Worm (Caenorhabditis elegans) whole organism, L4 larva: ENCODE data around the gene skpo-1.

Source experiments
- F26F4.8 ChIP-seq: fragments of 200-800 bp; sonication (Bioruptor generic); conservative IDR thresholded peaks from 2 replicates; pipeline ENCODE4 v1.3.6; 2022; ENCODE audit warnings: missing genetic modification characterization, missing compliant biosample characterization
- F49E8.2 ChIP-seq: sonication (generic microtip); optimal IDR thresholded peaks from 2 replicates; lab custom pipeline; 2016; ENCODE audit warnings: missing compliant biosample characterization, mild to moderate bottlenecking, missing genetic modification characterization, borderline replicate concordance
- T26A8.4 ChIP-seq: fragments of 200-800 bp; sonication (Bioruptor generic); IDR thresholded peaks from 2 replicates; pipeline ENCODE4 v1.3.6; 2022; ENCODE audit warnings: missing genetic modification characterization, missing compliant biosample characterization
- Y48G9A.11 ChIP-seq: fragments of 200-800 bp; sonication (Bioruptor generic); IDR thresholded peaks from 2 replicates; pipeline ENCODE4 v1.3.6; 2022; ENCODE audit warnings: missing genetic modification reagents, missing genetic modification characterization, missing compliant biosample characterization
- ama-1 ChIP-seq: fragments of 150-350 bp; optimal IDR thresholded peaks from 2 replicates; lab custom pipeline; 2014; ENCODE audit warnings: inconsistent platforms, mixed read lengths
- ceh-20 ChIP-seq: fragments of 200-800 bp; sonication (Bioruptor generic); IDR thresholded peaks from 2 replicates; pipeline ENCODE4 v1.3.6; 2022; ENCODE audit warnings: missing genetic modification reagents, missing genetic modification characterization, missing compliant biosample characterization
- ceh-28 ChIP-seq: fragments of 150-350 bp; optimal IDR thresholded peaks from 2 replicates; lab custom pipeline; 2014; ENCODE audit warnings: missing biosample characterization, missing genetic modification reagents, missing genetic modification characterization
- ces-1 ChIP-seq: fragments of 150-350 bp; sonication (generic microtip); optimal IDR thresholded peaks from 4 replicates; lab custom pipeline; 2014; ENCODE audit warnings: missing biosample characterization, missing genetic modification reagents, missing genetic modification characterization
- daf-8 ChIP-seq: fragments of 200-800 bp; sonication (Bioruptor generic); IDR thresholded peaks from 2 replicates; pipeline ENCODE4 v1.3.6; 2022; ENCODE audit warnings: missing genetic modification characterization, missing compliant biosample characterization
- dpl-1 ChIP-seq: fragments of 150-350 bp; optimal IDR thresholded peaks from 2 replicates; lab custom pipeline; 2014; ENCODE audit warnings: missing biosample characterization, missing genetic modification reagents, missing genetic modification characterization
- duxl-1 ChIP-seq: sonication (generic microtip); optimal IDR thresholded peaks from 2 replicates; lab custom pipeline; 2016; ENCODE audit warnings: mild to moderate bottlenecking, missing genetic modification characterization, moderate library complexity, missing compliant biosample characterization; ENCODE audit not compliant: poor library complexity
- dve-1 ChIP-seq: sonication (generic microtip); optimal IDR thresholded peaks from 2 replicates; lab custom pipeline; 2017; ENCODE audit warnings: antibody characterized with exemption, mild to moderate bottlenecking, missing genetic modification characterization, missing compliant biosample characterization; ENCODE audit not compliant: insufficient read depth
- egl-27 ChIP-seq: sonication (generic microtip); optimal IDR thresholded peaks from 3 replicates; lab custom pipeline; 2017; ENCODE audit warnings: missing biosample characterization, missing genetic modification reagents, missing genetic modification characterization
- fos-1 ChIP-seq: fragments of 150-350 bp; optimal IDR thresholded peaks from 2 replicates; lab custom pipeline; 2014; ENCODE audit warnings: missing biosample characterization, missing genetic modification characterization
- gei-8 ChIP-seq: fragments of 200-800 bp; sonication (Bioruptor generic); optimal IDR thresholded peaks from 2 replicates; lab custom pipeline; 2018; ENCODE audit warnings: mild to moderate bottlenecking, missing genetic modification characterization, missing compliant biosample characterization
- hif-1 ChIP-seq, 2 experiments: sonication (generic microtip); optimal IDR thresholded peaks; 2 replicates each; lab custom pipeline; 2016 to 2017; ENCODE audit warnings: missing compliant biosample characterization in 2 of 2, missing genetic modification characterization in 2 of 2, missing genetic modification reagents in 2 of 2, missing genotype in 2 of 2, mild to moderate bottlenecking in 1 of 2
- hlh-11 ChIP-seq: fragments of 200-800 bp; sonication (Bioruptor generic); optimal IDR thresholded peaks from 2 replicates; lab custom pipeline; 2018; ENCODE audit warnings: mild to moderate bottlenecking, missing genetic modification characterization, missing compliant biosample characterization
- hlh-30 ChIP-seq: sonication (generic microtip); optimal IDR thresholded peaks from 2 replicates; lab custom pipeline; 2017; ENCODE audit warnings: antibody characterized with exemption, mild to moderate bottlenecking, missing genetic modification characterization, missing compliant biosample characterization; ENCODE audit not compliant: insufficient read depth
- hmg-1.1 ChIP-seq: fragments of 200-800 bp; sonication (Bioruptor generic); IDR thresholded peaks from 2 replicates; pipeline ENCODE4 v1.3.6; 2022; ENCODE audit warnings: missing genetic modification reagents, missing genetic modification characterization, missing compliant biosample characterization
- jun-1 ChIP-seq: fragments of 150-350 bp; optimal IDR thresholded peaks from 2 replicates; lab custom pipeline; 2014; ENCODE audit warnings: missing biosample characterization, missing genetic modification reagents, missing genetic modification characterization
- lin-29 ChIP-seq: fragments of 200-800 bp; sonication (Bioruptor generic); IDR thresholded peaks from 2 replicates; pipeline ENCODE4 v1.3.6; 2022; ENCODE audit warnings: missing genetic modification reagents, missing genetic modification characterization, missing compliant biosample characterization
- lin-38 ChIP-seq: fragments of 200-800 bp; sonication (Bioruptor generic); IDR thresholded peaks from 2 replicates; pipeline ENCODE4 v1.3.6; 2022; ENCODE audit warnings: missing genetic modification reagents, missing genetic modification characterization, missing compliant biosample characterization
- lsy-2 ChIP-seq, 2 experiments: fragments of 150-350 bp in 1 of 2; sonication (generic microtip) in 1 of 2; optimal IDR thresholded peaks; 2 replicates each; lab custom pipeline; 2014 to 2017; ENCODE audit warnings: missing biosample characterization in 2 of 2, missing genetic modification characterization in 2 of 2
- madf-9 ChIP-seq: fragments of 200-800 bp; sonication (Bioruptor generic); conservative IDR thresholded peaks from 2 replicates; pipeline ENCODE4 v1.3.6; 2022; ENCODE audit warnings: missing genetic modification reagents, missing genetic modification characterization, missing compliant biosample characterization
- mdl-1 ChIP-seq, 2 experiments: fragments of 150-350 bp in 1 of 2; sonication (generic microtip) in 1 of 2; optimal IDR thresholded peaks; 2 replicates each; lab custom pipeline; 2014 to 2017; ENCODE audit warnings: missing biosample characterization in 2 of 2, missing genetic modification characterization in 2 of 2
- mep-1 ChIP-seq: fragments of 150-350 bp; sonication (generic microtip); optimal IDR thresholded peaks from 3 replicates; lab custom pipeline; 2014; ENCODE audit warnings: missing biosample characterization, missing genetic modification characterization
- mes-2 ChIP-seq: sonication (generic microtip); optimal IDR thresholded peaks from 2 replicates; lab custom pipeline; 2016; ENCODE audit warnings: missing genotype, mild to moderate bottlenecking, missing genetic modification characterization, missing compliant biosample characterization; ENCODE audit not compliant: poor library complexity, severe bottlenecking
- mxl-3 ChIP-seq: fragments of 200-800 bp; sonication (Bioruptor generic); optimal IDR thresholded peaks from 2 replicates; lab custom pipeline; 2018; ENCODE audit warnings: mild to moderate bottlenecking, missing genetic modification characterization, missing compliant biosample characterization
- nhr-10 ChIP-seq: fragments of 150-350 bp; optimal IDR thresholded peaks from 2 replicates; lab custom pipeline; 2014; ENCODE audit warnings: missing biosample characterization, missing genetic modification characterization
- nhr-11 ChIP-seq: fragments of 150-350 bp; optimal IDR thresholded peaks from 2 replicates; lab custom pipeline; 2014; ENCODE audit warnings: missing biosample characterization, missing genetic modification characterization
- nhr-237 ChIP-seq: sonication (generic microtip); optimal IDR thresholded peaks from 2 replicates; lab custom pipeline; 2017; ENCODE audit warnings: missing biosample characterization, missing genetic modification characterization
- nhr-28 ChIP-seq: fragments of 150-350 bp; optimal IDR thresholded peaks from 2 replicates; lab custom pipeline; 2014; ENCODE audit warnings: missing biosample characterization, missing genetic modification characterization
- nhr-76 ChIP-seq: fragments of 150-350 bp; optimal IDR thresholded peaks from 2 replicates; lab custom pipeline; 2014; ENCODE audit warnings: missing biosample characterization, missing genetic modification characterization
- nhr-77 ChIP-seq: fragments of 150-350 bp; optimal IDR thresholded peaks from 2 replicates; lab custom pipeline; 2014; ENCODE audit warnings: missing biosample characterization, missing genetic modification characterization
- rbr-2 ChIP-seq: sonication (generic microtip); optimal IDR thresholded peaks from 2 replicates; lab custom pipeline; 2016; ENCODE audit warnings: missing genotype, missing genetic modification characterization, missing compliant biosample characterization
- sdz-12 ChIP-seq: fragments of 200-800 bp; sonication (Bioruptor generic); optimal IDR thresholded peaks from 2 replicates; lab custom pipeline; 2018; ENCODE audit warnings: mild to moderate bottlenecking, missing genetic modification characterization, missing compliant biosample characterization
- snpc-1.2 ChIP-seq: fragments of 200-800 bp; sonication (Bioruptor generic); IDR thresholded peaks from 2 replicates; pipeline ENCODE4 v1.3.6; 2022; ENCODE audit warnings: missing genetic modification reagents, missing genetic modification characterization, missing compliant biosample characterization
- unc-39 ChIP-seq: sonication (generic microtip); optimal IDR thresholded peaks from 2 replicates; lab custom pipeline; 2017; ENCODE audit warnings: missing biosample characterization, missing genetic modification characterization
- unc-62 ChIP-seq, 3 experiments: fragments of 150-350 bp in 1 of 3; sonication (generic microtip); optimal IDR thresholded peaks in 2 of 3; peaks in 1 of 3; 1 replicate in 1 of 3; 2 replicates in 2 of 3; lab custom pipeline; 2014 to 2017; ENCODE audit warnings: missing biosample characterization in 3 of 3, missing genetic modification characterization in 3 of 3, missing genetic modification reagents in 3 of 3, missing genotype in 1 of 3
- vab-7 ChIP-seq: fragments of 200-800 bp; sonication (Bioruptor generic); IDR thresholded peaks from 2 replicates; pipeline ENCODE4 v1.3.6; 2022; ENCODE audit warnings: missing genetic modification reagents, missing genetic modification characterization, missing compliant biosample characterization
- zfp-2 ChIP-seq: sonication (generic microtip); optimal IDR thresholded peaks from 2 replicates; lab custom pipeline; 2016; ENCODE audit warnings: mild to moderate bottlenecking, missing genetic modification characterization, missing compliant biosample characterization
- zip-11 ChIP-seq: fragments of 200-800 bp; sonication (Bioruptor generic); IDR thresholded peaks from 2 replicates; pipeline ENCODE4 v1.3.6; 2022; ENCODE audit warnings: missing genetic modification characterization, missing compliant biosample characterization
- ztf-11 ChIP-seq: fragments of 150-350 bp; optimal IDR thresholded peaks from 2 replicates; lab custom pipeline; 2014; ENCODE audit warnings: missing biosample characterization, missing genetic modification characterization

The skpo-1 gene

DNA sequence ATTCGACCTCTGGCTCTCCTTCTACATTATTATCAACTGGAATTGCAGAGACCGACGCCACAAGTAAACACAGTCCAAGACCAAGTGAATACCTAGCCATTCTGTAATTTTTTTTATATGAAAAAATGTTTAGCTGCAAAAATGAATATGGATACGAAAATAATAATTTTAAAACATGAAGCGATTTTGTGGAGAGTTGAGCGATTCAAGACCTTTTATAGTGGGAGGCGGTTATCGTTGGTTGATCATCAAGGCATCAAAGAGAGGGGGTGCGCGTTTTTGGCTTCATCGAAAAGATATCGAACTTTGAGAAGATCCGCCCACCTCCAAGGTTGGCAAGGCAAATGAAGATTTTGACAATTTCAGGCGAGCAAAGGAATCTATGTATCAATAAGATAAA, 42.1 kb upstream of the skpo-1 start, which contains the start of gene cut-3:
cut-3 (minus strand) TSS at position 101 of the 400 bp plus-strand sequence.
- TF ChIP-seq nhr-11 (tag; lab: Kevin White, UChicago) (no peak), daf-8 (no peak), zip-11 (no peak), F26F4.8 (GFP tag; lab: Robert Waterston, UW) (no peak), ces-1 (GFP tag; lab: Kevin White, UChicago) (no peak), lsy-2 (tag; optimal IDR thresholded peaks at IDR 0.05; lab: Kevin White, UChicago) (no peak), unc-62 (GFP tag; optimal IDR thresholded peaks at IDR 0.05 in 1 of 2; lab: Kevin White, UChicago) (no peak), unc-62 (tag; optimal IDR thresholded peaks at IDR 0.05; lab: Kevin White, UChicago) (no peak), vab-7 (GFP tag; lab: Robert Waterston, UW) (no peak), nhr-10 (no peak), ama-1 (lab: Kevin White, UChicago) (no peak), sdz-12 (GFP tag; lab: Kevin White, UChicago) (no peak), nhr-28 (tag; lab: Kevin White, UChicago) (no peak), lin-29 (GFP tag; lab: Robert Waterston, UW) (no peak), ztf-11 (tag; lab: Kevin White, UChicago) (no peak), hlh-11 (tag; lab: Kevin White, UChicago) (no peak), nhr-76 (no peak), zfp-2 (tag; lab: Kevin White, UChicago) (no peak)

DNA sequence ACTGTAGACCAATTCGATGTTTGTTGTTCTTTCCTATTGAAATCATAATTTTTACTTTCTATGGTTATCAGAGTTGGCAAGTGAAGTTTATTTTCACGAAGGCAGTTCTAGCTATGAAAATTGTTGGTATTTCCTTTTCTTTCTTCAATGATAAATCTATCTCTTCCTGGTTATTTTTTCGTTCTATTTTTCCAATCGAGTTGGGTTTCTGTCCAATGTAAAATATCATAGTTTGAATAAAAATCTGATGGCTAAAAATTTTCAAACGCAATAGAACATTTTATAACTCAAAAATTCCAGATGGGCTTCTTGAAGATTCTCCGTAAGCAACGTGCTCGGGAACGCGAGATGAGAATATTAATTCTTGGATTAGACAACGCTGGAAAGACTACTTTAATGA, 39.4 kb upstream of the skpo-1 start, which contains the start of gene evl-20:
evl-20 (plus strand) TSS at position 301 of the 400 bp plus-strand sequence.
- peak; percentile 16 for TF ChIP-seq F49E8.2 (tag; lab: Kevin White, UChicago)
- TF ChIP-seq lin-38, result peak; percentile 38; the same call in 1 of the 2 replicates
- TF ChIP-seq nhr-28 (tag; lab: Kevin White, UChicago), result no peak

DNA sequence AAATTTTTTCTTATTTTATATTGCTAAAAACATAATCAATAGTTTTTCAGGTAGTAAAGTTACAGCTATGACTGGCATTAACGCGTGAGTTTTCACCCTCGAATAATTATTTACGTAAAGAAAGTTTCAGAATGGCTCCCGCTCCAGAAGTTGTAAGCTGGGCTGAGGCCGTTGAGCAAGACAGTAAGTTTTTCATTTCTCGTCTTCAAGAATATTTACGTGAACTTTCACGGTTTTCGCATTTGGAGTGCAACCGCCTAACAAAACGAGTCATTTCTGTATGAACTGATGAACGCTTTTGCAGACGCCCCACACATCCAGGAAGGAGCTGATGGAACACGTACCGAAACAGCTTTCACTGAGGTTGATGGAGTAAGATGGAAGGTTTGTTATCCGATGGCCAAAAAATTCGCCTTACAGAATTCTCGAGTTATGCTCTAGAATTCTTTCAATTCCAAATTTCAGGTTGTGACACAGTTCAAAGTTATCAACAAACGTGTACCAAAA, 38.1 kb upstream of the skpo-1 start, which contains the start of gene eif-3.G:
eif-3.G (plus strand) TSS at position 51 of the 507 bp plus-strand sequence.
- TF ChIP-seq fos-1 (tag; lab: Kevin White, UChicago) (no peak), snpc-1.2 (GFP tag; lab: Robert Waterston, UW) (0 out of 2 replicates have a peak, but pooled peaks have one; percentile 10)

DNA sequence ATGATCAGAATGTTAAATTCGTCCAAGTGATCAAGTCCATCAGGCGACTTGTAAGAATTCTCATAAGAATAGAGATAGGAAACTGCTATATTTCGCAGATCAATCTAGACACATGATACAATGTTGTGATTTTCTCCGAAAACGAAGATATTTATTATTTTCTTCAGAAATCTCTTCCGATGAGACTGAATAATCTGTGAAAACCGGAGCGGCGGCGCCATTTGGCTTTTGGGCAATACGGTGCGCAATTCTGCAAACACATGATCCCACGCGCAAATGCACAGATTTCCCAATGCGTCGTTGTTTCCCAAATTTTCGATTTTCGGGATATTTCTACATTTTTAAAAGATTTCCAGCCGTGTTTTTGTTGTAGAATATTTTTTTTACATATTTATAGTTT, 37.5 kb upstream of the skpo-1 start:
- TF ChIP-seq hmg-1.1 (GFP tag; lab: Robert Waterston, UW) (peak; percentile 48), hlh-11 (tag; lab: Kevin White, UChicago) (peak; percentile 26), hlh-30 (tag; lab: Kevin White, UChicago) (peak; percentile 48), rbr-2 (tag; lab: Kevin White, UChicago) (peak; percentile 32), ceh-20 (GFP tag; lab: Robert Waterston, UW) (0 out of 2 replicates have a peak, but pooled peaks have one; percentile 12), mxl-3 (GFP tag; lab: Kevin White, UChicago) (no peak), lsy-2 (tag; optimal IDR thresholded peaks at IDR 0.05; lab: Kevin White, UChicago) (peak in 1 of 2 experiments; percentile 91), egl-27 (tag; lab: Kevin White, UChicago) (no peak), Y48G9A.11 (GFP tag; lab: Robert Waterston, UW) (peak; percentile 6; the same call in 1 of the 2 replicates), lin-38 (peak; percentile 60), madf-9 (GFP tag; lab: Robert Waterston, UW) (no peak), unc-39 (tag; lab: Kevin White, UChicago) (no peak), dve-1 (tag; lab: Kevin White, UChicago) (peak; percentile 46), ces-1 (GFP tag; lab: Kevin White, UChicago) (no peak), mep-1 (tag; lab: Kevin White, UChicago) (peak; percentile 48), nhr-76 (no peak), nhr-237 (no peak), lin-29 (GFP tag; lab: Robert Waterston, UW) (no peak), nhr-28 (tag; lab: Kevin White, UChicago) (peak; percentile 74), ceh-28 (tag; lab: Kevin White, UChicago) (no peak), nhr-77 (tag; lab: Kevin White, UChicago) (no peak), duxl-1 (tag; lab: Kevin White, UChicago) (peak; percentile 39), snpc-1.2 (GFP tag; lab: Robert Waterston, UW) (no peak), hif-1 (tag; optimal IDR thresholded peaks at IDR 0.05; lab: Kevin White, UChicago) (peak in 1 of 2 experiments; percentile 5), mdl-1 (tag; optimal IDR thresholded peaks at IDR 0.05; lab: Kevin White, UChicago) (no peak), mes-2 (tag; lab: Kevin White, UChicago) (peak; percentile 69), T26A8.4 (GFP tag; lab: Robert Waterston, UW) (peak; percentile 23; the same call in 1 of the 2 replicates), dpl-1 (GFP tag; lab: Kevin White, UChicago) (peak; percentile 57), jun-1 (tag; lab: Kevin White, UChicago) (no peak), gei-8 (GFP tag; lab: Kevin White, UChicago) (no peak)
